Fruit fly (Drosophila melanogaster) whole organism, embryonic: Measurements from ENCODE around the gene spg.
A peak's percentile ranks its signal among the peaks of the same experiment; 100 is the strongest.

ENCODE experiments used
- Adf1 ChIP-seq: fragments of 200-800 bp; sonication (Bioruptor generic); IDR thresholded peaks from 2 replicates; pipeline ENCODE4 v1.3.6; 2022; ENCODE audit warnings: missing biosample characterization, missing genetic modification characterization
- Antp ChIP-seq: fragments of 200-800 bp; sonication (Bioruptor generic); optimal IDR thresholded peaks from 3 replicates; lab custom pipeline; 2016; ENCODE audit warnings: missing biosample characterization, missing genetic modification characterization
- CG11504 ChIP-seq: fragments of 200-800 bp; sonication (Bioruptor generic); optimal IDR thresholded peaks from 3 replicates; lab custom pipeline; 2019; ENCODE audit warnings: missing biosample characterization, mild to moderate bottlenecking, missing genetic modification characterization, moderate library complexity
- CG11723 ChIP-seq: fragments of 200-800 bp; sonication (Bioruptor generic); optimal IDR thresholded peaks from 2 replicates; lab custom pipeline; 2017; ENCODE audit warnings: missing biosample characterization, mild to moderate bottlenecking, missing genetic modification characterization
- CG12155 ChIP-seq: fragments of 200-800 bp; sonication (Bioruptor generic); optimal IDR thresholded peaks from 3 replicates; lab custom pipeline; 2016; ENCODE audit warnings: missing biosample characterization, missing genetic modification characterization
- CG12744 ChIP-seq: fragments of 200-800 bp; sonication (Bioruptor generic); optimal IDR thresholded peaks from 2 replicates; lab custom pipeline; 2016; ENCODE audit warnings: missing biosample characterization, missing genetic modification characterization
- CG14014 ChIP-seq: fragments of 200-800 bp; sonication (Bioruptor generic); IDR thresholded peaks from 2 replicates; pipeline ENCODE4 v1.3.6; 2022; ENCODE audit warnings: missing biosample characterization, missing genetic modification characterization
- CG14441 ChIP-seq: fragments of 200-800 bp; sonication (Bioruptor generic); IDR thresholded peaks from 2 replicates; pipeline ENCODE4 v1.3.6; 2022; ENCODE audit warnings: missing biosample characterization, missing genetic modification characterization
- CG14710 ChIP-seq: fragments of 200-800 bp; sonication (Bioruptor generic); optimal IDR thresholded peaks from 3 replicates; lab custom pipeline; 2019; ENCODE audit warnings: missing biosample characterization, mild to moderate bottlenecking, missing genetic modification characterization, moderate library complexity
- CG16813 ChIP-seq: fragments of 200-800 bp; sonication (Bioruptor generic); IDR thresholded peaks from 3 replicates; pipeline ENCODE4 v1.3.6; 2022; ENCODE audit warnings: missing biosample characterization, missing genetic modification characterization; ENCODE audit not compliant: partially characterized antibody
- CG17328 ChIP-seq: fragments of 200-800 bp; sonication (Bioruptor generic); IDR thresholded peaks from 2 replicates; pipeline ENCODE4 v1.3.6; 2022; ENCODE audit warnings: missing biosample characterization, missing genetic modification characterization
- CG17912 ChIP-seq: fragments of 200-800 bp; sonication (Bioruptor generic); optimal IDR thresholded peaks from 2 replicates; lab custom pipeline; 2018; ENCODE audit warnings: missing biosample characterization, mild to moderate bottlenecking, missing genetic modification characterization
- CG1792 ChIP-seq: fragments of 200-800 bp; sonication (Bioruptor generic); optimal IDR thresholded peaks from 2 replicates; lab custom pipeline; 2016; ENCODE audit warnings: missing biosample characterization, missing genetic modification characterization
- CG18262 ChIP-seq: fragments of 200-800 bp; optimal IDR thresholded peaks from 3 replicates; lab custom pipeline; 2019; ENCODE audit warnings: missing biosample characterization, mild to moderate bottlenecking, missing genetic modification characterization, moderate library complexity
- CG2202 ChIP-seq: fragments of 200-800 bp; sonication (Bioruptor generic); optimal IDR thresholded peaks from 2 replicates; lab custom pipeline; 2018; ENCODE audit warnings: missing biosample characterization, mild to moderate bottlenecking, missing genetic modification characterization
- CG31388 ChIP-seq: fragments of 200-800 bp; sonication (Bioruptor generic); optimal IDR thresholded peaks from 2 replicates; lab custom pipeline; 2016; ENCODE audit warnings: missing biosample characterization, missing genetic modification characterization
- CG31441 ChIP-seq: fragments of 200-800 bp; sonication (Bioruptor generic); IDR thresholded peaks from 2 replicates; pipeline ENCODE4 v1.3.6; 2022; ENCODE audit warnings: missing biosample characterization, missing genetic modification characterization
- CG32767 ChIP-seq: fragments of 200-800 bp; sonication (Bioruptor generic); IDR thresholded peaks from 2 replicates; pipeline ENCODE4 v1.3.6; 2022; ENCODE audit warnings: missing biosample characterization, missing genetic modification characterization
- CG3281 ChIP-seq: fragments of 200-800 bp; sonication (Bioruptor generic); optimal IDR thresholded peaks from 3 replicates; lab custom pipeline; 2017; ENCODE audit warnings: missing biosample characterization, mild to moderate bottlenecking, missing genetic modification characterization
- CG5953 ChIP-seq: fragments of 200-800 bp; sonication (Bioruptor generic); IDR thresholded peaks from 2 replicates; pipeline ENCODE4 v1.3.6; 2022; ENCODE audit warnings: missing biosample characterization, missing genetic modification characterization
- CG6854 ChIP-seq: fragments of 200-800 bp; sonication (Bioruptor generic); optimal IDR thresholded peaks from 3 replicates; lab custom pipeline; 2017; ENCODE audit warnings: missing biosample characterization, mild to moderate bottlenecking, missing genetic modification characterization
- CG8944 ChIP-seq: fragments of 200-800 bp; sonication (Bioruptor generic); optimal IDR thresholded peaks from 3 replicates; lab custom pipeline; 2016; ENCODE audit warnings: missing biosample characterization, missing genetic modification characterization
- E2f1 ChIP-seq: fragments of 200-800 bp; sonication (Bioruptor generic); IDR thresholded peaks from 2 replicates; pipeline ENCODE4 v1.3.6; 2022; ENCODE audit warnings: missing biosample characterization, missing genetic modification characterization
- ERR ChIP-seq: fragments of 200-800 bp; sonication (Bioruptor generic); optimal IDR thresholded peaks from 2 replicates; lab custom pipeline; 2016; ENCODE audit warnings: missing biosample characterization, missing genetic modification characterization
- Eip74EF ChIP-seq, 2 experiments: fragments of 200-800 bp in 1 of 2; fragments of >200 bp in 1 of 2; sonication (Bioruptor generic) in 1 of 2; optimal IDR thresholded peaks; 2 replicates each; lab custom pipeline; 2017 to 2019; ENCODE audit warnings: missing biosample characterization in 2 of 2, missing genetic modification characterization in 2 of 2, mild to moderate bottlenecking in 1 of 2, moderate library complexity in 1 of 2
- Ets65A ChIP-seq: fragments of 200-800 bp; sonication (Bioruptor generic); peaks from one replicate; lab custom pipeline; 2016; ENCODE audit warnings: missing biosample characterization, missing genetic modification characterization
- Hr78 ChIP-seq, 2 experiments: fragments of 200-800 bp in 1 of 2; fragments of >200 bp in 1 of 2; sonication (Bioruptor generic) in 1 of 2; optimal IDR thresholded peaks; 2 replicates each; lab custom pipeline; 2017 to 2019; ENCODE audit warnings: missing biosample characterization in 2 of 2, missing genetic modification characterization in 2 of 2, mild to moderate bottlenecking in 1 of 2, moderate library complexity in 1 of 2
- Hsf ChIP-seq: fragments of 200-800 bp; sonication (Bioruptor generic); optimal IDR thresholded peaks from 3 replicates; lab custom pipeline; 2016; ENCODE audit warnings: missing biosample characterization, missing genetic modification characterization
- NK7.1 ChIP-seq: fragments of 200-800 bp; sonication (Bioruptor generic); optimal IDR thresholded peaks from 3 replicates; lab custom pipeline; 2016; ENCODE audit warnings: missing biosample characterization, missing genetic modification characterization
- Ravus ChIP-seq: fragments of 200-800 bp; sonication (Bioruptor generic); IDR thresholded peaks from 2 replicates; pipeline ENCODE4 v1.3.6; 2022; ENCODE audit warnings: missing biosample characterization, missing genetic modification characterization
- Trl ChIP-seq, 3 experiments: fragments of >200 bp in 2 of 3; fragments of 200-800 bp in 1 of 3; sonication (Bioruptor generic) in 1 of 3; optimal IDR thresholded peaks; 2 replicates in 1 of 3; 3 replicates in 2 of 3; lab custom pipeline; 2016 to 2017; ENCODE audit warnings: missing biosample characterization in 1 of 3, missing genetic modification characterization in 1 of 3
- Vsx1 ChIP-seq: fragments of 200-800 bp; sonication (Bioruptor generic); optimal IDR thresholded peaks from 2 replicates; lab custom pipeline; 2017; ENCODE audit warnings: missing biosample characterization, mild to moderate bottlenecking, missing genetic modification characterization, missing genetic modification reagents
- abd-A ChIP-seq: fragments of 200-800 bp; sonication (Bioruptor generic); optimal IDR thresholded peaks from 3 replicates; lab custom pipeline; 2019; ENCODE audit warnings: missing biosample characterization, mild to moderate bottlenecking, missing genetic modification characterization, moderate library complexity
- al ChIP-seq: fragments of 200-800 bp; sonication (Bioruptor generic); IDR thresholded peaks from 2 replicates; pipeline ENCODE4 v1.3.6; 2022; ENCODE audit warnings: missing biosample characterization, missing genetic modification characterization
- amos ChIP-seq: fragments of 200-800 bp; sonication (Bioruptor generic); IDR thresholded peaks from 2 replicates; pipeline ENCODE4 v1.3.6; 2022; ENCODE audit warnings: missing biosample characterization, missing genetic modification characterization; ENCODE audit not compliant: partially characterized antibody
- bsh ChIP-seq, 2 experiments: fragments of 200-800 bp; sonication (Bioruptor generic); optimal IDR thresholded peaks; 2 replicates each; lab custom pipeline; 2017 to 2018; ENCODE audit warnings: mild to moderate bottlenecking in 2 of 2, missing biosample characterization in 2 of 2, missing genetic modification characterization in 2 of 2, moderate library complexity in 1 of 2
- corto ChIP-seq: fragments of 200-800 bp; sonication (Bioruptor generic); optimal IDR thresholded peaks from 2 replicates; lab custom pipeline; 2016; ENCODE audit warnings: missing biosample characterization, mild to moderate bottlenecking, missing genetic modification characterization, moderate library complexity
- crol ChIP-seq: fragments of 200-800 bp; sonication (Bioruptor generic); IDR thresholded peaks from 2 replicates; pipeline ENCODE4 v1.3.6; 2022; ENCODE audit warnings: missing biosample characterization, missing genetic modification characterization
- gem ChIP-seq: fragments of 200-800 bp; sonication (Bioruptor generic); optimal IDR thresholded peaks from 2 replicates; lab custom pipeline; 2019; ENCODE audit warnings: missing biosample characterization, mild to moderate bottlenecking, missing genetic modification characterization, moderate library complexity
- gt ChIP-seq: fragments of 200-800 bp; sonication (Bioruptor generic); IDR thresholded peaks from 2 replicates; pipeline ENCODE4 v1.3.6; 2022; ENCODE audit warnings: missing biosample characterization, missing genetic modification characterization
- knrl ChIP-seq: fragments of 200-800 bp; sonication (Bioruptor generic); IDR thresholded peaks from 3 replicates; pipeline ENCODE4 v1.3.6; 2022; ENCODE audit warnings: missing biosample characterization, missing genetic modification characterization; ENCODE audit not compliant: partially characterized antibody
- lab ChIP-seq: fragments of 200-800 bp; sonication (Bioruptor generic); optimal IDR thresholded peaks from 3 replicates; lab custom pipeline; 2017; ENCODE audit warnings: missing biosample characterization, missing genetic modification characterization, mild to moderate bottlenecking, moderate library complexity, missing genetic modification reagents
- lov ChIP-seq, 2 experiments: fragments of 200-800 bp in 1 of 2; fragments of >200 bp in 1 of 2; sonication (Bioruptor generic) in 1 of 2; IDR thresholded peaks in 1 of 2; optimal IDR thresholded peaks in 1 of 2; 2 replicates in 1 of 2; 3 replicates in 1 of 2; pipeline versions ENCODE4 v1.3.6 to Lab custom; 2017 to 2022; ENCODE audit warnings: missing biosample characterization in 1 of 2, missing genetic modification characterization in 1 of 2
- nmo ChIP-seq: fragments of 200-800 bp; sonication (Bioruptor generic); optimal IDR thresholded peaks from 2 replicates; lab custom pipeline; 2018; ENCODE audit warnings: missing biosample characterization, mild to moderate bottlenecking, missing genetic modification characterization, moderate library complexity
- pfk ChIP-seq: fragments of 200-800 bp; sonication (Bioruptor generic); optimal IDR thresholded peaks from 2 replicates; lab custom pipeline; 2018; ENCODE audit warnings: missing biosample characterization, mild to moderate bottlenecking, missing genetic modification characterization, moderate library complexity
- tap ChIP-seq: fragments of 200-800 bp; optimal IDR thresholded peaks from 3 replicates; lab custom pipeline; 2019; ENCODE audit warnings: missing biosample characterization, mild to moderate bottlenecking, missing genetic modification characterization, moderate library complexity
- ttk ChIP-seq: fragments of 200-800 bp; sonication (Bioruptor generic); IDR thresholded peaks from 2 replicates; pipeline ENCODE4 v2.1.2; 2022; ENCODE audit warnings: missing biosample characterization, missing genetic modification characterization
- vnd ChIP-seq: fragments of 200-800 bp; sonication (Bioruptor generic); IDR thresholded peaks from 3 replicates; pipeline ENCODE4 v1.3.6; 2022; ENCODE audit warnings: missing biosample characterization, missing genetic modification characterization; ENCODE audit not compliant: partially characterized antibody
- zen ChIP-seq: fragments of 200-800 bp; sonication (Bioruptor generic); optimal IDR thresholded peaks from 3 replicates; lab custom pipeline; 2018; ENCODE audit warnings: missing biosample characterization, mild to moderate bottlenecking, missing genetic modification characterization, moderate library complexity
- zfh1 ChIP-seq: fragments of 200-800 bp; sonication (Bioruptor generic); IDR thresholded peaks from 3 replicates; pipeline ENCODE4 v1.3.6; 2022; ENCODE audit warnings: missing biosample characterization, missing genetic modification characterization

spg gene

dm6 chr3R:28805164-28805563, 39.9 kb upstream of the spg start:
- TF ChIP-seq CG8944, result no peak
- TF ChIP-seq ttk, result no peak
- TF ChIP-seq CG14710, result no peak
- TF ChIP-seq CG11723 (GFP tag; lab: Kevin White, UChicago), result no peak
- TF ChIP-seq CG5953 (GFP tag; lab: Robert Waterston, UW), result no peak
- peak; percentile 94 for TF ChIP-seq Ets65A (GFP tag; lab: Kevin White, UChicago)
- peak; percentile 47; the same call in 1 of the 3 replicates for TF ChIP-seq zfh1 (GFP tag; lab: Robert Waterston, UW)
- TF ChIP-seq E2f1 (GFP tag; lab: Robert Waterston, UW), result no peak
- TF ChIP-seq vnd (GFP tag; lab: Robert Waterston, UW), result 0 out of 3 replicates have a peak, but pooled peaks have one; percentile 26
- no peak for TF ChIP-seq lab (GFP tag; lab: Kevin White, UChicago)
- no peak for TF ChIP-seq Hr78 (GFP tag; optimal IDR thresholded peaks at IDR 0.05; lab: Kevin White, UChicago)
- no peak for TF ChIP-seq Adf1
- TF ChIP-seq CG1792 (GFP tag; lab: Kevin White, UChicago), result no peak
- no peak for TF ChIP-seq Ravus (GFP tag; lab: Robert Waterston, UW)
- TF ChIP-seq CG32767 (GFP tag; lab: Robert Waterston, UW), result no peak
- no peak for TF ChIP-seq al (GFP tag; lab: Robert Waterston, UW)
- no peak for TF ChIP-seq CG2202
- no peak for TF ChIP-seq Trl (optimal IDR thresholded peaks at IDR 0.05; lab: Kevin White, UChicago)
- TF ChIP-seq Trl (GFP tag; optimal IDR thresholded peaks at IDR 0.05; lab: Kevin White, UChicago), result no peak
- TF ChIP-seq pfk, result no peak
- TF ChIP-seq Hsf, result no peak
- TF ChIP-seq bsh (GFP tag; optimal IDR thresholded peaks at IDR 0.05; lab: Kevin White, UChicago), result no peak
- TF ChIP-seq gt (GFP tag; lab: Robert Waterston, UW), result no peak
- TF ChIP-seq CG14441 (GFP tag; lab: Robert Waterston, UW), result no peak
- TF ChIP-seq Antp (GFP tag; lab: Kevin White, UChicago), result no peak
- no peak for TF ChIP-seq CG14014 (GFP tag; lab: Robert Waterston, UW)
- TF ChIP-seq CG31441, result no peak
- TF ChIP-seq CG3281 (GFP tag; lab: Kevin White, UChicago), result no peak
- TF ChIP-seq CG6854 (GFP tag; lab: Kevin White, UChicago), result no peak
- peak; percentile 76 for TF ChIP-seq nmo (GFP tag; lab: Kevin White, UChicago)
- peak; percentile 64 for TF ChIP-seq CG16813 (GFP tag; lab: Robert Waterston, UW)
- no peak for TF ChIP-seq corto (GFP tag; lab: Kevin White, UChicago)
- peak; percentile 14 for TF ChIP-seq gem (tag; lab: Kevin White, UChicago)
- no peak; the same call in 2 of the 3 replicates for TF ChIP-seq knrl
- TF ChIP-seq CG12744 (GFP tag; lab: Kevin White, UChicago), result no peak
- 0 out of 2 replicates have a peak, but pooled peaks have one; percentile 29 for TF ChIP-seq amos (GFP tag; lab: Robert Waterston, UW)
- no peak for TF ChIP-seq lov (optimal IDR thresholded peaks at IDR 0.05; lab: Kevin White, UChicago)
- no peak for TF ChIP-seq lov (GFP tag; IDR thresholded peaks at IDR 0.05; lab: Robert Waterston, UW)
- peak; percentile 24 for TF ChIP-seq CG18262 (tag; lab: Kevin White, UChicago)
- no peak for TF ChIP-seq zen (tag; lab: Kevin White, UChicago)
- no peak for TF ChIP-seq Eip74EF (GFP tag; optimal IDR thresholded peaks at IDR 0.05; lab: Kevin White, UChicago)
- no peak for TF ChIP-seq NK7.1 (GFP tag; lab: Kevin White, UChicago)
- no peak for TF ChIP-seq Vsx1 (GFP tag; lab: Kevin White, UChicago)
- no peak for TF ChIP-seq CG11504 (tag; lab: Kevin White, UChicago)
- no peak for TF ChIP-seq abd-A
- TF ChIP-seq crol (GFP tag; lab: Robert Waterston, UW), result no peak
- TF ChIP-seq CG17328 (GFP tag; lab: Robert Waterston, UW), result 0 out of 2 replicates have a peak, but pooled peaks have one; percentile 9
- TF ChIP-seq tap (tag; lab: Kevin White, UChicago), result no peak
- no peak for TF ChIP-seq CG17912 (GFP tag; lab: Kevin White, UChicago)
- no peak for TF ChIP-seq ERR (GFP tag; lab: Kevin White, UChicago)
- no peak for TF ChIP-seq CG12155 (GFP tag; lab: Kevin White, UChicago)
- TF ChIP-seq CG31388 (GFP tag; lab: Kevin White, UChicago), result no peak
